Fruit fly (Drosophila melanogaster) whole organism, adult: Measurements from ENCODE around the gene CG6656.

Experiments used
- CG12768 ChIP-seq: fragments of 200-800 bp; sonication (Bioruptor generic); optimal IDR thresholded peaks from 2 replicates; lab custom pipeline; 2017; ENCODE audit warnings: missing biosample characterization, missing genetic modification characterization, mild to moderate bottlenecking, moderate library complexity, missing genetic modification reagents
- CG14711 ChIP-seq: fragments of 200-800 bp; sonication (Bioruptor generic); optimal IDR thresholded peaks from 2 replicates; lab custom pipeline; 2018; ENCODE audit warnings: missing biosample characterization, mild to moderate bottlenecking, missing genetic modification characterization, moderate library complexity
- CG1620 ChIP-seq: fragments of 200-800 bp; sonication (Bioruptor generic); optimal IDR thresholded peaks from 2 replicates; lab custom pipeline; 2016; ENCODE audit warnings: missing biosample characterization, missing genetic modification characterization
- CG33017 ChIP-seq: fragments of 200-800 bp; sonication (Bioruptor generic); optimal IDR thresholded peaks from 2 replicates; lab custom pipeline; 2018; ENCODE audit warnings: missing biosample characterization, mild to moderate bottlenecking, missing genetic modification characterization, moderate library complexity
- CG5204 ChIP-seq: fragments of 200-800 bp; sonication (Bioruptor generic); optimal IDR thresholded peaks from 2 replicates; lab custom pipeline; 2016; ENCODE audit warnings: missing biosample characterization, missing genetic modification characterization
- CG7045 ChIP-seq: fragments of 200-800 bp; sonication (Bioruptor generic); optimal IDR thresholded peaks from 2 replicates; lab custom pipeline; 2017; ENCODE audit warnings: missing biosample characterization, mild to moderate bottlenecking, missing genetic modification characterization
- Clk ChIP-seq: fragments of 200-800 bp; sonication (Bioruptor generic); optimal IDR thresholded peaks from 2 replicates; lab custom pipeline; 2017; ENCODE audit warnings: missing biosample characterization, missing genetic modification characterization
- Crg-1 ChIP-seq: fragments of 200-800 bp; sonication (Bioruptor generic); optimal IDR thresholded peaks from 2 replicates; lab custom pipeline; 2016; ENCODE audit warnings: missing biosample characterization, missing genetic modification characterization
- bab1 ChIP-seq: fragments of 200-800 bp; sonication (Bioruptor generic); optimal IDR thresholded peaks from 3 replicates; lab custom pipeline; 2019; ENCODE audit warnings: missing biosample characterization, mild to moderate bottlenecking, missing genetic modification characterization, moderate library complexity
- cic ChIP-seq: fragments of 200-800 bp; sonication (Bioruptor generic); optimal IDR thresholded peaks from 2 replicates; lab custom pipeline; 2017; ENCODE audit warnings: missing biosample characterization, mild to moderate bottlenecking, missing genetic modification characterization, moderate library complexity
- cnc ChIP-seq, 2 experiments: fragments of >200 bp; optimal IDR thresholded peaks; 2 replicates each; lab custom pipeline; 2017
- kay ChIP-seq: fragments of 200-800 bp; sonication (Bioruptor generic); peaks from one replicate; lab custom pipeline; 2016; ENCODE audit warnings: missing biosample characterization, missing genetic modification characterization, borderline replicate concordance
- ovo ChIP-seq: fragments of 200-800 bp; sonication (Bioruptor generic); optimal IDR thresholded peaks from 2 replicates; lab custom pipeline; 2016; ENCODE audit warnings: missing biosample characterization, missing genetic modification characterization

DNA sequence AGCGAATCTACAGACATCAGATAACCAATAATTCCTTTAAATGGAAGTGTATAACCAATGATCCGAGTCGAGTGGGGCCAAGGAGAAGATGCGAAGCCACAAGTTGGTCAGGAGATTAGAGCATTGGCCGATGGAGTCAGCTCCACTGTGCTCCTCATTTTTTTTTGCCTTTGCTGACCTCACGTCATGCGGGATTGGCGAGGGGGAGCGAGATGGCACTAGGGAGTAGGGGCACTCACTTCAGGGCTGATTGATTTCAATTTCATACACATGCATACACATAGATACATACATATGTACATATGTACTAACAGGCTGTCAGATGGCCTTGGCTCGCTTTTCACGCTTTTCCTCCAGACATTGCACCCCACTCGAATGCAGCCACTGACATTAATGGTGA lies 26.8 kb upstream of the CG6656 start:
- TF ChIP-seq Clk (GFP tag; lab: Kevin White, UChicago) (no peak), kay (no peak), CG5204 (no peak), CG7045 (GFP tag; lab: Kevin White, UChicago) (no peak), cnc (optimal IDR thresholded peaks at IDR 0.05; lab: Kevin White, UChicago) (no peak), CG12768 (GFP tag; lab: Kevin White, UChicago) (no peak), CG14711 (no peak), Crg-1 (no peak), CG33017 (no peak), CG1620 (GFP tag; lab: Kevin White, UChicago) (no peak), cic (GFP tag; lab: Kevin White, UChicago) (no peak), ovo (GFP tag; lab: Kevin White, UChicago) (no peak), bab1 (GFP tag; lab: Kevin White, UChicago) (no peak)
